Fruit fly (Drosophila melanogaster) Kc167 (cell line): ENCODE results near the gene Fancm.

Source experiments
- Myc ChIP-seq: fragments of >200 bp; optimal IDR thresholded peaks from 2 replicates; lab custom pipeline; 2017; ENCODE audit warnings: missing external identifiers
- Sin3A ChIP-seq: fragments of >200 bp; optimal IDR thresholded peaks from 2 replicates; lab custom pipeline; 2018; ENCODE audit warnings: missing external identifiers
- h ChIP-seq: fragments of >200 bp; optimal IDR thresholded peaks from 3 replicates; lab custom pipeline; 2018; ENCODE audit warnings: missing external identifiers
- insv ChIP-seq: fragments of >200 bp; optimal IDR thresholded peaks from 3 replicates; lab custom pipeline; 2018; ENCODE audit warnings: missing external identifiers
- psq ChIP-seq: fragments of >200 bp; optimal IDR thresholded peaks from 2 replicates; lab custom pipeline; 2017; ENCODE audit warnings: missing external identifiers
- ttk ChIP-seq: sonication (Bioruptor generic); optimal IDR thresholded peaks from 2 replicates; lab custom pipeline; 2017; ENCODE audit warnings: missing external identifiers

Gene Fancm

dm6 chr3R:21481960-21482359, at the start of gene Fancm:
Fancm (plus strand) TSS chr3R:21482325.
- TF ChIP-seq ttk (lab: Kevin White, UChicago) (no peak), Sin3A (lab: Kevin White, UChicago) (no peak), Myc (lab: Kevin White, UChicago) (no peak), insv (no peak), h (no peak), psq (no peak)

- no peak for TF ChIP-seq Sin3A (lab: Kevin White, UChicago)
- TF ChIP-seq h: no peak
- TF ChIP-seq insv: no peak
- no peak for TF ChIP-seq ttk (lab: Kevin White, UChicago)
- no peak for TF ChIP-seq Myc (lab: Kevin White, UChicago)
- no peak for TF ChIP-seq psq
These were observed 48.1 kb upstream of the Fancm start, which contains the start of gene lbl for dm6 chr3R:21433879-21434559. lbl (minus strand) TSS chr3R:21434133.

- TF ChIP-seq Myc (lab: Kevin White, UChicago) (no peak), ttk (lab: Kevin White, UChicago) (no peak)
These were observed 44.5 kb upstream of the Fancm start for dm6 chr3R:21437515-21438090.

- no peak for TF ChIP-seq ttk (lab: Kevin White, UChicago)
- no peak for TF ChIP-seq insv
- TF ChIP-seq psq: no peak
- TF ChIP-seq Myc (lab: Kevin White, UChicago): no peak
- TF ChIP-seq h: no peak
- TF ChIP-seq Sin3A (lab: Kevin White, UChicago): no peak
These were observed 42.0 kb upstream of the Fancm start for dm6 chr3R:21440102-21440501.

- TF ChIP-seq ttk (lab: Kevin White, UChicago) (no peak), h (no peak), Sin3A (lab: Kevin White, UChicago) (no peak), psq (no peak), insv (no peak), Myc (lab: Kevin White, UChicago) (no peak)
These were observed 41.4 kb upstream of the Fancm start for dm6 chr3R:21440760-21441159.

dm6 chr3R:21445327-21445726, 36.8 kb upstream of the Fancm start:
- no peak for TF ChIP-seq psq
- no peak for TF ChIP-seq ttk (lab: Kevin White, UChicago)
- TF ChIP-seq Myc (lab: Kevin White, UChicago): no peak
- TF ChIP-seq h: no peak
- no peak for TF ChIP-seq insv
- no peak for TF ChIP-seq Sin3A (lab: Kevin White, UChicago)

dm6 chr3R:21446334-21446733, 35.8 kb upstream of the Fancm start, which contains the start of gene lbe:
lbe (minus strand) TSS chr3R:21446537.
- no peak for TF ChIP-seq ttk (lab: Kevin White, UChicago)
- no peak for TF ChIP-seq h
- no peak for TF ChIP-seq Myc (lab: Kevin White, UChicago)
- no peak for TF ChIP-seq psq
- TF ChIP-seq Sin3A (lab: Kevin White, UChicago): no peak
- TF ChIP-seq insv: no peak

- TF ChIP-seq insv (no peak), h (no peak), ttk (lab: Kevin White, UChicago) (no peak), psq (no peak), Sin3A (lab: Kevin White, UChicago) (no peak), Myc (lab: Kevin White, UChicago) (no peak)
These were observed 34.5 kb upstream of the Fancm start for dm6 chr3R:21447656-21448055.

dm6 chr3R:21452108-21452507, 30.0 kb upstream of the Fancm start:
- TF ChIP-seq insv (no peak), Myc (lab: Kevin White, UChicago) (no peak), ttk (lab: Kevin White, UChicago) (no peak), Sin3A (lab: Kevin White, UChicago) (no peak)

dm6 chr3R:21456774-21457173, 25.4 kb upstream of the Fancm start:
- no peak for TF ChIP-seq psq
- TF ChIP-seq Myc (lab: Kevin White, UChicago): no peak
- no peak for TF ChIP-seq insv
- TF ChIP-seq ttk (lab: Kevin White, UChicago): no peak
- TF ChIP-seq h: no peak
- TF ChIP-seq Sin3A (lab: Kevin White, UChicago): no peak

dm6 chr3R:21458445-21458844, 23.7 kb upstream of the Fancm start:
- TF ChIP-seq insv: no peak
- no peak for TF ChIP-seq ttk (lab: Kevin White, UChicago)
- TF ChIP-seq Myc (lab: Kevin White, UChicago): no peak
- no peak for TF ChIP-seq h
- TF ChIP-seq psq: no peak
- no peak for TF ChIP-seq Sin3A (lab: Kevin White, UChicago)

- TF ChIP-seq Sin3A (lab: Kevin White, UChicago): no peak
- no peak for TF ChIP-seq insv
These were observed 22.2 kb upstream of the Fancm start for dm6 chr3R:21459948-21460347.

dm6 chr3R:21470272-21470671, 11.9 kb upstream of the Fancm start:
- no peak for TF ChIP-seq h
- no peak for TF ChIP-seq Myc (lab: Kevin White, UChicago)
- no peak for TF ChIP-seq Sin3A (lab: Kevin White, UChicago)
- TF ChIP-seq ttk (lab: Kevin White, UChicago): no peak
- TF ChIP-seq insv: no peak
- no peak for TF ChIP-seq psq
